Fruit fly (Drosophila melanogaster) whole organism, embryonic: ENCODE results near the gene Ire1.

Experiments used
- CG10209 ChIP-seq: fragments of 200-800 bp; sonication (Bioruptor generic); optimal IDR thresholded peaks from 3 replicates; lab custom pipeline; 2017; ENCODE audit warnings: missing biosample characterization, mild to moderate bottlenecking, missing genetic modification characterization, missing genetic modification reagents
- CG10654 ChIP-seq: fragments of 200-800 bp; sonication (Bioruptor generic); optimal IDR thresholded peaks from 2 replicates; lab custom pipeline; 2016; ENCODE audit warnings: missing biosample characterization, missing genetic modification characterization
- CG11085 ChIP-seq: fragments of 200-800 bp; sonication (Bioruptor generic); IDR thresholded peaks from 2 replicates; pipeline ENCODE4 v1.3.6; 2022; ENCODE audit warnings: missing biosample characterization, missing genetic modification characterization
- CG11093 ChIP-seq: fragments of 200-800 bp; sonication (Bioruptor generic); IDR thresholded peaks from 3 replicates; pipeline ENCODE4 v1.3.6; 2022; ENCODE audit warnings: missing biosample characterization, missing genetic modification characterization
- CG11398 ChIP-seq: fragments of 200-800 bp; sonication (Bioruptor generic); optimal IDR thresholded peaks from 2 replicates; lab custom pipeline; 2016; ENCODE audit warnings: missing biosample characterization, missing genetic modification characterization
- CG1233 ChIP-seq: fragments of 200-800 bp; sonication (Bioruptor generic); optimal IDR thresholded peaks from 4 replicates; lab custom pipeline; 2018; ENCODE audit warnings: missing biosample characterization, mild to moderate bottlenecking, missing genetic modification characterization
- CG12391 ChIP-seq: fragments of 200-800 bp; sonication (Bioruptor generic); optimal IDR thresholded peaks from 3 replicates; lab custom pipeline; 2018; ENCODE audit warnings: missing biosample characterization, mild to moderate bottlenecking, missing genetic modification characterization, moderate library complexity
- CG12769 ChIP-seq: fragments of 200-800 bp; sonication (Bioruptor generic); optimal IDR thresholded peaks from 2 replicates; lab custom pipeline; 2019; ENCODE audit warnings: missing biosample characterization, mild to moderate bottlenecking, missing genetic modification characterization, moderate library complexity
- CG14050 ChIP-seq: fragments of 200-800 bp; sonication (Bioruptor generic); IDR thresholded peaks from 3 replicates; pipeline ENCODE4 v1.3.6; 2022; ENCODE audit warnings: missing biosample characterization, missing genetic modification characterization
- CG15479 ChIP-seq: fragments of 200-800 bp; sonication (Bioruptor generic); optimal IDR thresholded peaks from 3 replicates; lab custom pipeline; 2019; ENCODE audit warnings: missing biosample characterization, mild to moderate bottlenecking, missing genetic modification characterization, moderate library complexity
- CG1602 ChIP-seq: fragments of 200-800 bp; sonication (Bioruptor generic); optimal IDR thresholded peaks from 3 replicates; lab custom pipeline; 2016; ENCODE audit warnings: missing biosample characterization, missing genetic modification characterization
- CG1603 ChIP-seq: fragments of 200-800 bp; sonication (Bioruptor generic); optimal IDR thresholded peaks from 2 replicates; lab custom pipeline; 2019; ENCODE audit warnings: missing biosample characterization, mild to moderate bottlenecking, missing genetic modification characterization, moderate library complexity
- CG17361 ChIP-seq: fragments of 200-800 bp; sonication (Bioruptor generic); IDR thresholded peaks from 3 replicates; pipeline ENCODE4 v1.3.6; 2022; ENCODE audit warnings: missing biosample characterization, missing genetic modification characterization
- CG18262 ChIP-seq: fragments of 200-800 bp; optimal IDR thresholded peaks from 3 replicates; lab custom pipeline; 2019; ENCODE audit warnings: missing biosample characterization, mild to moderate bottlenecking, missing genetic modification characterization, moderate library complexity
- CG31224 ChIP-seq: fragments of 200-800 bp; sonication (Bioruptor generic); IDR thresholded peaks from 2 replicates; pipeline ENCODE4 v1.3.6; 2022; ENCODE audit warnings: missing biosample characterization, missing genetic modification characterization
- CG33213 ChIP-seq: fragments of 200-800 bp; sonication (Bioruptor generic); optimal IDR thresholded peaks from 3 replicates; lab custom pipeline; 2016; ENCODE audit warnings: missing biosample characterization, missing genetic modification characterization
- CG4424 ChIP-seq: fragments of 200-800 bp; sonication (Bioruptor generic); optimal IDR thresholded peaks from 3 replicates; lab custom pipeline; 2016; ENCODE audit warnings: missing biosample characterization, missing genetic modification characterization
- CG5180 ChIP-seq: fragments of 200-800 bp; sonication (Bioruptor generic); optimal IDR thresholded peaks from 3 replicates; lab custom pipeline; 2017; ENCODE audit warnings: missing biosample characterization, missing genetic modification characterization, mild to moderate bottlenecking, moderate library complexity, missing genetic modification reagents
- CG9609 ChIP-seq: fragments of 200-800 bp; sonication (Bioruptor generic); optimal IDR thresholded peaks from 3 replicates; lab custom pipeline; 2016; ENCODE audit warnings: missing biosample characterization, missing genetic modification characterization
- CG9876 ChIP-seq: fragments of 200-800 bp; sonication (Bioruptor generic); optimal IDR thresholded peaks from 2 replicates; lab custom pipeline; 2016; ENCODE audit warnings: missing biosample characterization, missing genetic modification characterization
- Dref ChIP-seq: fragments of 200-800 bp; sonication (Bioruptor generic); IDR thresholded peaks from 2 replicates; pipeline ENCODE4 v1.3.6; 2022; ENCODE audit warnings: missing biosample characterization, missing genetic modification characterization
- Drgx ChIP-seq: fragments of 200-800 bp; sonication (Bioruptor generic); IDR thresholded peaks from 2 replicates; pipeline ENCODE4 v1.3.6; 2022; ENCODE audit warnings: missing biosample characterization, missing genetic modification characterization
- Ets65A ChIP-seq: fragments of 200-800 bp; sonication (Bioruptor generic); peaks from one replicate; lab custom pipeline; 2016; ENCODE audit warnings: missing biosample characterization, missing genetic modification characterization
- HLH3B ChIP-seq: fragments of 200-800 bp; sonication (Bioruptor generic); IDR thresholded peaks from 2 replicates; pipeline ENCODE4 v1.3.6; 2022; ENCODE audit warnings: missing biosample characterization, missing genetic modification characterization
- HmgD ChIP-seq: fragments of 200-800 bp; sonication (Bioruptor generic); optimal IDR thresholded peaks from 3 replicates; lab custom pipeline; 2016; ENCODE audit warnings: missing biosample characterization, missing genetic modification characterization
- Hr3 ChIP-seq: fragments of 200-800 bp; sonication (Bioruptor generic); optimal IDR thresholded peaks from 3 replicates; lab custom pipeline; 2016; ENCODE audit warnings: missing biosample characterization, missing genetic modification characterization
- MTF-1 ChIP-seq: fragments of 200-800 bp; sonication (Bioruptor generic); optimal IDR thresholded peaks from 2 replicates; lab custom pipeline; 2018; ENCODE audit warnings: missing biosample characterization, mild to moderate bottlenecking, missing genetic modification characterization, borderline replicate concordance
- Oaz ChIP-seq: fragments of 200-800 bp; sonication (Bioruptor generic); IDR thresholded peaks from 2 replicates; pipeline ENCODE4 v1.3.6; 2022; ENCODE audit warnings: missing biosample characterization, missing genetic modification characterization
- Pdp1 ChIP-seq, 2 experiments: fragments of 200-800 bp; sonication (Bioruptor generic); optimal IDR thresholded peaks; 3 replicates each; lab custom pipeline; 2016; ENCODE audit warnings: missing biosample characterization in 2 of 2, missing genetic modification characterization in 2 of 2, mild to moderate bottlenecking in 1 of 2, moderate library complexity in 1 of 2
- Usf ChIP-seq: fragments of 200-800 bp; sonication (Bioruptor generic); optimal IDR thresholded peaks from 2 replicates; lab custom pipeline; 2017; ENCODE audit warnings: missing genotype, missing biosample characterization, missing genetic modification characterization
- ab ChIP-seq: fragments of 200-800 bp; sonication (Bioruptor generic); optimal IDR thresholded peaks from 2 replicates; lab custom pipeline; 2016; ENCODE audit warnings: missing biosample characterization, missing genetic modification characterization
- bcd ChIP-seq: fragments of 200-800 bp; sonication (Bioruptor generic); optimal IDR thresholded peaks from 2 replicates; lab custom pipeline; 2017; ENCODE audit warnings: missing biosample characterization, mild to moderate bottlenecking, missing genetic modification characterization
- dmrt11E ChIP-seq: fragments of 200-800 bp; sonication (Bioruptor generic); optimal IDR thresholded peaks from 3 replicates; lab custom pipeline; 2018; ENCODE audit warnings: missing biosample characterization, mild to moderate bottlenecking, missing genetic modification characterization, moderate library complexity
- eve ChIP-seq, 2 experiments: fragments of >200 bp; optimal IDR thresholded peaks; 2 replicates each; lab custom pipeline; 2017; ENCODE audit warnings: missing biosample characterization in 2 of 2, missing genetic modification characterization in 2 of 2
- fu2 ChIP-seq: fragments of 200-800 bp; sonication (Bioruptor generic); optimal IDR thresholded peaks from 2 replicates; lab custom pipeline; 2016; ENCODE audit warnings: missing biosample characterization, missing genetic modification characterization
- gem ChIP-seq: fragments of 200-800 bp; sonication (Bioruptor generic); optimal IDR thresholded peaks from 2 replicates; lab custom pipeline; 2019; ENCODE audit warnings: missing biosample characterization, mild to moderate bottlenecking, missing genetic modification characterization, moderate library complexity
- hbn ChIP-seq: fragments of 200-800 bp; sonication (Bioruptor generic); IDR thresholded peaks from 2 replicates; pipeline ENCODE4 v1.3.6; 2022; ENCODE audit warnings: missing biosample characterization, missing genetic modification characterization; ENCODE audit not compliant: partially characterized antibody
- nerfin-1 ChIP-seq: fragments of 200-800 bp; sonication (Bioruptor generic); optimal IDR thresholded peaks from 3 replicates; lab custom pipeline; 2019; ENCODE audit warnings: missing biosample characterization, mild to moderate bottlenecking, missing genetic modification characterization, moderate library complexity
- onecut ChIP-seq: fragments of 200-800 bp; sonication (Bioruptor generic); IDR thresholded peaks from 2 replicates; pipeline ENCODE4 v1.3.6; 2022; ENCODE audit warnings: missing biosample characterization, missing genetic modification characterization
- org-1 ChIP-seq: fragments of 200-800 bp; sonication (Bioruptor generic); optimal IDR thresholded peaks from 2 replicates; lab custom pipeline; 2017; ENCODE audit warnings: missing biosample characterization, missing genetic modification characterization
- peb ChIP-seq: fragments of 200-800 bp; sonication (Bioruptor generic); IDR thresholded peaks from 2 replicates; pipeline ENCODE4 v1.3.6; 2022; ENCODE audit warnings: missing biosample characterization, missing genetic modification characterization
- phol ChIP-seq: fragments of 200-800 bp; sonication (Bioruptor generic); optimal IDR thresholded peaks from 3 replicates; lab custom pipeline; 2018; ENCODE audit warnings: missing biosample characterization, mild to moderate bottlenecking, missing genetic modification characterization, moderate library complexity
- pnt ChIP-seq: fragments of 200-800 bp; sonication (Bioruptor generic); optimal IDR thresholded peaks from 3 replicates; lab custom pipeline; 2016; ENCODE audit warnings: missing biosample characterization, missing genetic modification characterization
- psq ChIP-seq: fragments of 200-800 bp; sonication (Bioruptor generic); optimal IDR thresholded peaks from 2 replicates; lab custom pipeline; 2017; ENCODE audit warnings: missing biosample characterization, missing genetic modification characterization
- salm ChIP-seq: fragments of 200-800 bp; sonication (Bioruptor generic); optimal IDR thresholded peaks from 2 replicates; lab custom pipeline; 2018; ENCODE audit warnings: missing biosample characterization, mild to moderate bottlenecking, missing genetic modification characterization
- sc ChIP-seq, 3 experiments: fragments of >200 bp in 2 of 3; fragments of 200-800 bp in 1 of 3; sonication (Bioruptor generic) in 1 of 3; optimal IDR thresholded peaks; 2 replicates in 2 of 3; 3 replicates in 1 of 3; lab custom pipeline; 2017; ENCODE audit warnings: mild to moderate bottlenecking in 1 of 3, missing biosample characterization in 1 of 3, missing genetic modification characterization in 1 of 3, missing genetic modification reagents in 1 of 3
- so ChIP-seq: fragments of 200-800 bp; sonication (Bioruptor generic); IDR thresholded peaks from 3 replicates; pipeline ENCODE4 v1.3.6; 2022; ENCODE audit warnings: missing biosample characterization, missing genetic modification characterization
- twi ChIP-seq: fragments of 200-800 bp; optimal IDR thresholded peaks from 2 replicates; lab custom pipeline; 2019; ENCODE audit warnings: missing biosample characterization, mild to moderate bottlenecking, missing genetic modification characterization, moderate library complexity

Ire1 gene

dm6 chr3R:19808430-19808756, 52.7 kb downstream of the Ire1 start:
- TF ChIP-seq MTF-1 (GFP tag; lab: Kevin White, UChicago) (no peak), CG15479 (GFP tag; lab: Kevin White, UChicago) (peak; percentile 67)
- TF ChIP-seq, all 482 proteins: peak for 1

- TF ChIP-seq CG14050 (GFP tag; lab: Robert Waterston, UW): no peak
- no peak for TF ChIP-seq twi (tag; lab: Kevin White, UChicago)
- TF ChIP-seq CG12769 (tag; lab: Kevin White, UChicago): no peak
- no peak for TF ChIP-seq CG10209 (GFP tag; lab: Kevin White, UChicago)
- peak; percentile 4 for TF ChIP-seq gem (tag; lab: Kevin White, UChicago)
- TF ChIP-seq CG4424 (GFP tag; lab: Kevin White, UChicago): no peak
- TF ChIP-seq pnt (GFP tag; lab: Kevin White, UChicago): no peak
- no peak for TF ChIP-seq HmgD
- no peak for TF ChIP-seq eve (GFP tag; optimal IDR thresholded peaks at IDR 0.05; lab: Kevin White, UChicago)
- TF ChIP-seq CG1602: no peak
- TF ChIP-seq CG5180: no peak
- no peak for TF ChIP-seq Dref
- TF ChIP-seq CG9609 (GFP tag; lab: Kevin White, UChicago): no peak
- no peak for TF ChIP-seq org-1 (GFP tag; lab: Kevin White, UChicago)
- TF ChIP-seq CG11093 (GFP tag; lab: Robert Waterston, UW): no peak
- TF ChIP-seq ab (GFP tag; lab: Kevin White, UChicago): no peak
- TF ChIP-seq salm (tag; lab: Kevin White, UChicago): no peak
- no peak for TF ChIP-seq CG10654 (GFP tag; lab: Kevin White, UChicago)
- TF ChIP-seq Ets65A (GFP tag; lab: Kevin White, UChicago): peak; percentile 82
- TF ChIP-seq CG11085 (GFP tag; lab: Robert Waterston, UW): no peak
- no peak for TF ChIP-seq CG11398 (GFP tag; lab: Kevin White, UChicago)
- TF ChIP-seq CG9876 (GFP tag; lab: Kevin White, UChicago): no peak
- TF ChIP-seq peb (GFP tag; lab: Robert Waterston, UW): no peak
- peak; percentile 22; the same call in 1 of the 2 replicates for TF ChIP-seq Drgx
- TF ChIP-seq bcd (GFP tag; lab: Kevin White, UChicago): no peak
- no peak for TF ChIP-seq Pdp1 (GFP tag; optimal IDR thresholded peaks at IDR 0.05; lab: Kevin White, UChicago)
- no peak for TF ChIP-seq psq (GFP tag; lab: Kevin White, UChicago)
- no peak for TF ChIP-seq Usf (GFP tag; lab: Kevin White, UChicago)
- peak; percentile 18 for TF ChIP-seq CG15479 (GFP tag; lab: Kevin White, UChicago)
- TF ChIP-seq CG12391 (tag; lab: Kevin White, UChicago): no peak
- no peak for TF ChIP-seq HLH3B
- TF ChIP-seq dmrt11E (tag; lab: Kevin White, UChicago): peak; percentile 32
- TF ChIP-seq so: no peak
- peak; percentile 49; the same call in 2 of the 3 replicates for TF ChIP-seq CG17361 (GFP tag; lab: Robert Waterston, UW)
- TF ChIP-seq onecut (GFP tag; lab: Robert Waterston, UW): no peak
- peak; percentile 50 for TF ChIP-seq CG18262 (tag; lab: Kevin White, UChicago)
- TF ChIP-seq Hr3: no peak
- TF ChIP-seq sc (optimal IDR thresholded peaks at IDR 0.05; lab: Kevin White, UChicago): no peak
- no peak for TF ChIP-seq sc (GFP tag; optimal IDR thresholded peaks at IDR 0.05; lab: Kevin White, UChicago)
- TF ChIP-seq CG1603 (tag; lab: Kevin White, UChicago): no peak
- no peak for TF ChIP-seq fu2 (GFP tag; lab: Kevin White, UChicago)
- no peak for TF ChIP-seq CG33213
- TF ChIP-seq hbn (GFP tag; lab: Robert Waterston, UW): no peak
- TF ChIP-seq Oaz (GFP tag; lab: Robert Waterston, UW): no peak
- no peak for TF ChIP-seq nerfin-1 (tag; lab: Kevin White, UChicago)
- TF ChIP-seq phol: peak; percentile 0
- no peak for TF ChIP-seq CG31224 (GFP tag; lab: Robert Waterston, UW)
- no peak for TF ChIP-seq CG1233 (GFP tag; lab: Kevin White, UChicago)
These were observed 53.2 kb downstream of the Ire1 start for dm6 chr3R:19807745-19808429.
